Fruit fly (Drosophila melanogaster): ENCODE measurements around the gene Oct-TyrR.

Gene Oct-TyrR

dm6 chr3L:22070506-22070905 is 35.7 kb downstream of the Oct-TyrR start:
- TF ChIP-seq psq (GFP tag; optimal IDR thresholded peaks at IDR 0.05) (no peak), dl (GFP tag; optimal IDR thresholded peaks at IDR 0.05; ENCODE audit: insufficient read depth in 1 of 2, partially characterized antibody in 2 of 2) (no peak), h (GFP tag; optimal IDR thresholded peaks at IDR 0.05) (no peak)

DNA sequence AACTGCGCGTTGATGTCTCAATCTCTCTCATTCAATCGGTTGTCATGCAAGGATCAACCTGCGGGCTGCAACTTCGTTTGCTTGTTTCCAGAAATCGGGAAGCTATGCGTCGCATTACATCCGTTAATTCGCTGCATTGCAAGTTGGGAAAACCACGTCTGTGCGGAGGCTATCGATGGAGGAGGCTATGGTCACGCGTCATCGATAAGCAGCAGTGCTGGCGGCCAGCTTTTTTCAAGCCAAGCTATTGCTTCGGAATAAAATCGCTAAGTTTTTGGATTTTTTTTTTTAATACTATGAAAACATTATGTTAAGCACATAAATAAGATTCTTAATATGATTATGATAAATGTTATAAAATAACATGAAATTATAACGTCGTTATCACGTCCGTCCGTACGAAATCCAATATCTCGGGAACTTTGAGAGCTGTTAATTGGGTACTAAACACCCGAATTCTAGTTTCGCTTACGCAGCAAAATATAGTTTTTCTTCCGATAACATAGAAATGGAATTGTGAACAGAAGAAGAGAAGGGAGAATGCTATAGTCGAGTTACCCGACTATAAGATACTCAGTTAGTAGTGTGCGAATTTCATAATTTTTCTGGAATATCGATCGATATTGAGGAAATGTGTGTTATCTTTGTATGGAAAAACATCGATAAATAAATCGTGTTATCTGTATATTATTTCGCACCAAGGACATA is 37.0 kb downstream of the Oct-TyrR start, which contains the start of gene CG7139:
TSS of gene CG7139 (minus strand) at position 162 of the 708 bp plus-strand sequence.
- TF ChIP-seq pan (optimal IDR thresholded peaks at IDR 0.05) = no peak
- TF ChIP-seq br (GFP tag; optimal IDR thresholded peaks at IDR 0.05) = peak; percentile 5
- TF ChIP-seq HLH106 (tag; optimal IDR thresholded peaks at IDR 0.05) = peak; percentile 26
- TF ChIP-seq h (GFP tag; optimal IDR thresholded peaks at IDR 0.05) = peak; percentile 34
- TF ChIP-seq woc (GFP tag; optimal IDR thresholded peaks at IDR 0.05) = peak; percentile 82
- no peak for TF ChIP-seq Abd-B (GFP tag; optimal IDR thresholded peaks at IDR 0.05)
- TF ChIP-seq rgr (GFP tag; optimal IDR thresholded peaks at IDR 0.05) = no peak
- TF ChIP-seq Myc (optimal IDR thresholded peaks at IDR 0.05) = peak; percentile 91
- no peak for TF ChIP-seq Rel (GFP tag; optimal IDR thresholded peaks at IDR 0.05)
- peak; percentile 98 for TF ChIP-seq Rel (tag; optimal IDR thresholded peaks at IDR 0.05)
- TF ChIP-seq Hr78 (GFP tag; optimal IDR thresholded peaks at IDR 0.05) = no peak
- peak in 1 of 2 experiments; percentile 34 for TF ChIP-seq foxo (GFP tag; optimal IDR thresholded peaks at IDR 0.05)

DNA sequence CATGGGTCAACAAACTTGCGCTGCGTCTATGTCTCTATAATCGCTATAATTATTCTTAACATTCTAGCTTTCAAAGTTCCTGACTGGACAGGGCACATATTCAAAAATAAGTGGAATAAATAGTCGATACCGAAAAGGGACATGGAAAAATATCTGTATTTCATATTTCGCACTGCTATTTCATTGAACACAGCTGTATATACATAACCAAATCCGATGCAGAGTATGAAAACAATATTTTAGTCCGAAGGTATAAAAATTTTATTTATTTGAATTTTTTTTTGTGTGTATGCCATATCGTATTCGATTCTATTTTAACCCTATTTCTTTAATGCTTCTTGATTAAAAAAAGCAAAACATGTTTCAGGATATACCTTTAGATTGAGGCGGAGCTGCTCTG is 38.0 kb downstream of the Oct-TyrR start:
- TF ChIP-seq h (GFP tag; optimal IDR thresholded peaks at IDR 0.05) (peak; percentile 1), foxo (GFP tag; optimal IDR thresholded peaks at IDR 0.05) (no peak)

DNA sequence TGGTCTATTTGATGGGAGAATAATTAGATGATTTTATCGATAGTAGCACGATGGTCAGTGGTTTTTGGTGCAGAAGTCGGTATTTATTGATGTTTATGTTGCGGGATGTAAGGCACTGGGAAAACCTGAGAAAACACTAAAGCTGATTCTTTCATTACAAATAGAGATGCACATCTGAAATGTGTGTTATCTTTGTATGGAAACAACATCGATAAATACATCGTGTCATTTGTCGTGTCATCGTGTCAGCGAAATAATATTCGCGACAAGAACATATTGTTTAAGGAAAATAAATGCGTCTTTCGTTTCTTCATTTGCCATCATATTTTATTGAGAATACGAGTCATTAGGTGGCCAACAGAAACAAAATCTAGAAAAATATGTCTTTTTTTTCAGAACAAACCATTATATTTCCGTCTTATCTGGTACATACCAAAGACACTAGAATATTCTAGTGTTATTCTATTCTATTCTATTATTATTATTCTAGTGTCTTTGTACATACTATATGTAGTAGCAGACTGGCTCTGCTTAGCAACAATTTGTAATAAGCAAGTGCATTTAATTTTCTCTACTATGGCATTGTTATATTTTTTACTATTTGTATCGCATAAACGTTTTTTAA is 39.7 kb downstream of the Oct-TyrR start, which contains the start of gene CG7133:
TSS of gene CG7133 (minus strand) at position 177 of the 625 bp plus-strand sequence.
- TF ChIP-seq GATAd (GFP tag; optimal IDR thresholded peaks at IDR 0.05) (no peak), woc (GFP tag; optimal IDR thresholded peaks at IDR 0.05) (peak; percentile 12), Rel (GFP tag; optimal IDR thresholded peaks at IDR 0.05) (no peak), Rel (tag; optimal IDR thresholded peaks at IDR 0.05) (peak; percentile 61), Jra (GFP tag; optimal IDR thresholded peaks at IDR 0.05) (peak; percentile 31), brk (GFP tag; optimal IDR thresholded peaks at IDR 0.05) (peak; percentile 43), Hr78 (GFP tag; optimal IDR thresholded peaks at IDR 0.05) (no peak), ey (GFP tag; optimal IDR thresholded peaks at IDR 0.05) (peak; percentile 16), rgr (GFP tag; optimal IDR thresholded peaks at IDR 0.05) (peak; percentile 31), Hnf4 (GFP tag; optimal IDR thresholded peaks at IDR 0.05) (peak; percentile 59), Dfd (GFP tag; optimal IDR thresholded peaks at IDR 0.05) (no peak), HLH106 (tag; optimal IDR thresholded peaks at IDR 0.05) (peak; percentile 7), dsf (GFP tag; optimal IDR thresholded peaks at IDR 0.05; ENCODE audit: borderline replicate concordance) (no peak)

dm6 chr3L:22075706-22076398 is 41.0 kb downstream of the Oct-TyrR start, which contains the start of the genes CG7130 and RpLP0:
Gene CG7130 (minus strand): TSS chr3L:22075756.
Gene RpLP0 (plus strand): TSS chr3L:22075867.
- TF ChIP-seq dmrt93B (GFP tag; optimal IDR thresholded peaks at IDR 0.05) (peak; percentile 93), Hr78 (GFP tag; optimal IDR thresholded peaks at IDR 0.05) (no peak), CG9705 (GFP tag; optimal IDR thresholded peaks at IDR 0.05) (peak; percentile 93), Jra (GFP tag; optimal IDR thresholded peaks at IDR 0.05) (peak; percentile 73), N (GFP tag; optimal IDR thresholded peaks at IDR 0.05) (no peak), pan (optimal IDR thresholded peaks at IDR 0.05) (no peak), CG32264 (GFP tag; optimal IDR thresholded peaks at IDR 0.05) (peak; percentile 80), sage (GFP tag; optimal IDR thresholded peaks at IDR 0.05) (peak; percentile 13), h (GFP tag; optimal IDR thresholded peaks at IDR 0.05) (peak; percentile 85), Sp1 (GFP tag; optimal IDR thresholded peaks at IDR 0.05) (peak; percentile 89), psq (GFP tag; optimal IDR thresholded peaks at IDR 0.05) (peak; percentile 66), HLH106 (tag; optimal IDR thresholded peaks at IDR 0.05) (peak; percentile 83), jim (GFP tag; optimal IDR thresholded peaks at IDR 0.05) (no peak), CrebA (GFP tag; optimal IDR thresholded peaks at IDR 0.05; ENCODE audit: borderline replicate concordance) (no peak), Mio (GFP tag; optimal IDR thresholded peaks at IDR 0.05) (peak; percentile 74), sv (GFP tag; optimal IDR thresholded peaks at IDR 0.05) (peak; percentile 83), GATAd (GFP tag; optimal IDR thresholded peaks at IDR 0.05) (no peak), Dfd (GFP tag; optimal IDR thresholded peaks at IDR 0.05) (no peak), brk (GFP tag; optimal IDR thresholded peaks at IDR 0.05) (peak; percentile 4), Dif (GFP tag; optimal IDR thresholded peaks at IDR 0.05; ENCODE audit: partially characterized antibody) (no peak), Vsx2 (GFP tag; optimal IDR thresholded peaks at IDR 0.05; ENCODE audit: partially characterized antibody) (no peak), dsf (GFP tag; optimal IDR thresholded peaks at IDR 0.05; ENCODE audit: borderline replicate concordance) (peak; percentile 48), Rel (GFP tag; optimal IDR thresholded peaks at IDR 0.05) (no peak), Rel (tag; optimal IDR thresholded peaks at IDR 0.05) (peak; percentile 58), Myc (optimal IDR thresholded peaks at IDR 0.05) (no peak), rgr (GFP tag; optimal IDR thresholded peaks at IDR 0.05) (peak; percentile 92), Hnf4 (GFP tag; optimal IDR thresholded peaks at IDR 0.05) (peak; percentile 84), OdsH (GFP tag; optimal IDR thresholded peaks at IDR 0.05) (peak; percentile 82), tai (GFP tag; optimal IDR thresholded peaks at IDR 0.05) (no peak), lola (GFP tag; optimal IDR thresholded peaks at IDR 0.05) (no peak), ey (GFP tag; optimal IDR thresholded peaks at IDR 0.05) (peak; percentile 68), br (GFP tag; optimal IDR thresholded peaks at IDR 0.05) (peak; percentile 88)

Measured in whole organism, wandering third instar larva.